Fruit fly (Drosophila melanogaster) whole organism, prepupa: ENCODE measurements around the gene Hex-A.
A peak's percentile ranks its signal among the peaks of the same experiment; 100 is the strongest.

Source experiments
- Blimp-1 ChIP-seq: fragments of 200-800 bp; sonication (Bioruptor generic); optimal IDR thresholded peaks from 3 replicates; lab custom pipeline; 2017; ENCODE audit warnings: missing biosample characterization, missing genetic modification characterization, mild to moderate bottlenecking, moderate library complexity, missing genetic modification reagents
- CG11762 ChIP-seq: fragments of 200-800 bp; sonication (Bioruptor generic); optimal IDR thresholded peaks from 3 replicates; lab custom pipeline; 2016; ENCODE audit warnings: missing biosample characterization, missing genetic modification characterization; ENCODE audit not compliant: insufficient read depth
- CG11902 ChIP-seq: fragments of 200-800 bp; sonication (Bioruptor generic); optimal IDR thresholded peaks from 3 replicates; lab custom pipeline; 2016; ENCODE audit warnings: missing biosample characterization, missing genetic modification characterization
- CG15336 ChIP-seq: fragments of 200-800 bp; sonication (Bioruptor generic); IDR thresholded peaks from 2 replicates; pipeline ENCODE4 v1.3.6; 2022; ENCODE audit warnings: missing biosample characterization, missing genetic modification characterization
- CG1621 ChIP-seq: fragments of 200-800 bp; sonication (Bioruptor generic); optimal IDR thresholded peaks from 3 replicates; lab custom pipeline; 2018; ENCODE audit warnings: missing biosample characterization, mild to moderate bottlenecking, missing genetic modification characterization
- CG16779 ChIP-seq: fragments of 200-800 bp; sonication (Bioruptor generic); optimal IDR thresholded peaks from 3 replicates; lab custom pipeline; 2017; ENCODE audit warnings: missing biosample characterization, mild to moderate bottlenecking, missing genetic modification characterization
- CG31627 ChIP-seq: fragments of 200-800 bp; sonication (Bioruptor generic); optimal IDR thresholded peaks from 3 replicates; lab custom pipeline; 2016; ENCODE audit warnings: missing biosample characterization, missing genetic modification characterization
- CG3919 ChIP-seq: fragments of 200-800 bp; sonication (Bioruptor generic); optimal IDR thresholded peaks from 3 replicates; lab custom pipeline; 2016; ENCODE audit warnings: missing biosample characterization, missing genetic modification characterization
- CG6276 ChIP-seq: fragments of 200-800 bp; sonication (Bioruptor generic); optimal IDR thresholded peaks from 2 replicates; lab custom pipeline; 2017; ENCODE audit warnings: missing biosample characterization, mild to moderate bottlenecking, missing genetic modification characterization
- CG6808 ChIP-seq: fragments of 200-800 bp; sonication (Bioruptor generic); optimal IDR thresholded peaks from 3 replicates; lab custom pipeline; 2017; ENCODE audit warnings: missing biosample characterization, missing genetic modification characterization, mild to moderate bottlenecking, moderate library complexity, missing genetic modification reagents
- CG7368 ChIP-seq: fragments of 200-800 bp; sonication (Bioruptor generic); optimal IDR thresholded peaks from 3 replicates; lab custom pipeline; 2016; ENCODE audit warnings: missing biosample characterization, missing genetic modification characterization
- CG8119 ChIP-seq: fragments of 200-800 bp; sonication (Bioruptor generic); IDR thresholded peaks from 3 replicates; pipeline ENCODE4 v1.3.6; 2022; ENCODE audit warnings: missing biosample characterization, missing genetic modification characterization
- CG8319 ChIP-seq: fragments of 200-800 bp; sonication (Bioruptor generic); optimal IDR thresholded peaks from 3 replicates; lab custom pipeline; 2016; ENCODE audit warnings: missing biosample characterization, missing genetic modification characterization
- CG8632 ChIP-seq: fragments of 200-800 bp; sonication (Bioruptor generic); optimal IDR thresholded peaks from 3 replicates; lab custom pipeline; 2016; ENCODE audit warnings: missing biosample characterization, missing genetic modification characterization
- CG9139 ChIP-seq: fragments of 200-800 bp; sonication (Bioruptor generic); optimal IDR thresholded peaks from 3 replicates; lab custom pipeline; 2017; ENCODE audit warnings: missing biosample characterization, mild to moderate bottlenecking, missing genetic modification characterization
- Eip78C ChIP-seq: fragments of 200-800 bp; sonication (Bioruptor generic); peaks from one replicate; lab custom pipeline; 2016; ENCODE audit warnings: missing biosample characterization, missing genetic modification characterization
- Eip93F ChIP-seq: fragments of 200-800 bp; sonication (Bioruptor generic); optimal IDR thresholded peaks from 2 replicates; lab custom pipeline; 2016; ENCODE audit warnings: missing biosample characterization, mild to moderate bottlenecking, missing genetic modification characterization
- Ets21C ChIP-seq: fragments of 200-800 bp; sonication (Bioruptor generic); optimal IDR thresholded peaks from 3 replicates; lab custom pipeline; 2016; ENCODE audit warnings: missing biosample characterization, missing genetic modification characterization
- Ets96B ChIP-seq: fragments of 200-800 bp; optimal IDR thresholded peaks from 2 replicates; lab custom pipeline; 2019; ENCODE audit warnings: missing biosample characterization, mild to moderate bottlenecking, missing genetic modification characterization, moderate library complexity
- Hr39 ChIP-seq: fragments of 200-800 bp; sonication (Bioruptor generic); optimal IDR thresholded peaks from 2 replicates; lab custom pipeline; 2016; ENCODE audit warnings: missing biosample characterization, missing genetic modification characterization
- Met ChIP-seq: fragments of 200-800 bp; sonication (Bioruptor generic); optimal IDR thresholded peaks from 3 replicates; lab custom pipeline; 2016; ENCODE audit warnings: missing biosample characterization, missing genetic modification characterization
- Smox ChIP-seq: fragments of 200-800 bp; sonication (Bioruptor generic); optimal IDR thresholded peaks from 3 replicates; lab custom pipeline; 2016; ENCODE audit warnings: missing biosample characterization, missing genetic modification characterization
- Sox102F ChIP-seq: fragments of 200-800 bp; sonication (Bioruptor generic); optimal IDR thresholded peaks from 2 replicates; lab custom pipeline; 2016; ENCODE audit warnings: missing biosample characterization, mild to moderate bottlenecking, missing genetic modification characterization
- Sox14 ChIP-seq: fragments of 200-800 bp; sonication (Bioruptor generic); optimal IDR thresholded peaks from 3 replicates; lab custom pipeline; 2016; ENCODE audit warnings: missing biosample characterization, missing genetic modification characterization
- achi ChIP-seq: fragments of 200-800 bp; sonication (Bioruptor generic); optimal IDR thresholded peaks from 3 replicates; lab custom pipeline; 2016; ENCODE audit warnings: missing biosample characterization, missing genetic modification characterization
- cyc ChIP-seq: fragments of 200-800 bp; sonication (Bioruptor generic); optimal IDR thresholded peaks from 3 replicates; lab custom pipeline; 2016; ENCODE audit warnings: missing biosample characterization, missing genetic modification characterization
- eg ChIP-seq: fragments of 200-800 bp; sonication (Bioruptor generic); IDR thresholded peaks from 3 replicates; pipeline ENCODE4 v1.3.6; 2022; ENCODE audit warnings: missing biosample characterization, missing genetic modification characterization
- esn ChIP-seq: fragments of 200-800 bp; sonication (Bioruptor generic); optimal IDR thresholded peaks from 2 replicates; lab custom pipeline; 2016; ENCODE audit warnings: missing biosample characterization, mild to moderate bottlenecking, missing genetic modification characterization, moderate library complexity
- fd59A ChIP-seq: fragments of 200-800 bp; sonication (Bioruptor generic); optimal IDR thresholded peaks from 2 replicates; lab custom pipeline; 2017; ENCODE audit warnings: missing biosample characterization, mild to moderate bottlenecking, missing genetic modification characterization, missing genetic modification reagents
- fkh ChIP-seq: fragments of 200-800 bp; sonication (Bioruptor generic); optimal IDR thresholded peaks from 3 replicates; lab custom pipeline; 2017; ENCODE audit warnings: missing biosample characterization, mild to moderate bottlenecking, missing genetic modification characterization, moderate library complexity
- lz ChIP-seq: fragments of 200-800 bp; sonication (Bioruptor generic); optimal IDR thresholded peaks from 3 replicates; lab custom pipeline; 2016; ENCODE audit warnings: missing biosample characterization, missing genetic modification characterization
- net ChIP-seq: fragments of 200-800 bp; sonication (Bioruptor generic); optimal IDR thresholded peaks from 3 replicates; lab custom pipeline; 2016; ENCODE audit warnings: missing biosample characterization, missing genetic modification characterization
- salr ChIP-seq, 2 experiments: fragments of 200-800 bp; sonication (Bioruptor generic); optimal IDR thresholded peaks; 3 replicates each; lab custom pipeline; 2016 to 2018; ENCODE audit warnings: missing biosample characterization in 2 of 2, missing genetic modification characterization in 2 of 2, mild to moderate bottlenecking in 1 of 2
- spab ChIP-seq: fragments of 200-800 bp; sonication (Bioruptor generic); optimal IDR thresholded peaks from 2 replicates; lab custom pipeline; 2017; ENCODE audit warnings: missing biosample characterization, mild to moderate bottlenecking, missing genetic modification characterization, missing genetic modification reagents
- ss ChIP-seq, 2 experiments: fragments of 200-800 bp; sonication (Bioruptor generic); optimal IDR thresholded peaks; 2 replicates in 1 of 2; 3 replicates in 1 of 2; lab custom pipeline; 2017 to 2018; ENCODE audit warnings: mild to moderate bottlenecking in 2 of 2, missing biosample characterization in 2 of 2, missing genetic modification characterization in 2 of 2, moderate library complexity in 1 of 2
- svp ChIP-seq: fragments of 200-800 bp; sonication (Bioruptor generic); peaks from one replicate; lab custom pipeline; 2016; ENCODE audit warnings: missing biosample characterization, missing genetic modification characterization
- topi ChIP-seq: fragments of 200-800 bp; sonication (Bioruptor generic); optimal IDR thresholded peaks from 3 replicates; lab custom pipeline; 2016; ENCODE audit warnings: missing biosample characterization, missing genetic modification characterization
- vri ChIP-seq: fragments of 200-800 bp; sonication (Bioruptor generic); optimal IDR thresholded peaks from 3 replicates; lab custom pipeline; 2016; ENCODE audit warnings: missing biosample characterization, mild to moderate bottlenecking, missing genetic modification characterization

Hex-A gene

DNA sequence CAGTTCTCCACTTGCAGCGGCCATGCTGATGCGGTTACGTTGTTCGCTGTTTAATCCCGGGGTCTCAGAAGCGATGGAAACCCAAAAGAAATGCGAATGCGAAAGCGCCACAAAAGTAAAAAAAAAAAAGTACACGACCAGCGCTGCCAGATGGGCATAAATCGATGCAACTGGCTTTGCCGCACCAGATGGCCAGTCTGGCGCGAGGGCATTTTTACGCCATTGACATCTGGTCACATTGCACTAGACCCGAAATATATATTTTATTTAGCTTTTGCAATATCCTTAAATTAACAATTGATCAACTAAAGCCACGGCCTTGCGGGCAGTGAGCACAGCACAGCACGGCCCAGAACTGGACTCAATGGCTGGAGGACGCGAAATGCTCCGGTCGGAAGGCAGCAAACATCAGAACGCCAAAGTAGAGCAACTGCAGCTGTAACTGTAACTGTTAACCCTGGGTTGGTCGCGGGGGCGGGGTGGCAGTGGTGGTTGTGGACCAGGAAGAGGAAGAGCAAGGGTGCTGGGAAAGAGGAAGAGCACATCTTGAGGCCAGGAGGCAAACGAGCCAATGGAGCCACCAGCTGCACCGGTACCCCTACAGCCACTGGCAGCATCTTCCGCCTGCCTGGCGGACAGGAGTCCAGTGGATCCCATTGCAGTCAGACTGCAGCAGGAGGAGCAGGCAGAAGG, 23.4 kb downstream of the Hex-A start, which contains the start of the genes LysRS and Hecw:
Gene LysRS, minus strand, starts transcription at position 158 of the 693 bp plus-strand sequence.
Gene Hecw, plus strand, starts transcription at position 220 of the 693 bp plus-strand sequence.
- TF ChIP-seq net (GFP tag; lab: Kevin White, UChicago) (no peak), CG31627 (GFP tag; lab: Kevin White, UChicago) (peak; percentile 7), Blimp-1 (no peak), CG15336 (GFP tag; lab: Robert Waterston, UW) (peak; percentile 36; the same call in 1 of the 2 replicates), fd59A (GFP tag; lab: Kevin White, UChicago) (no peak), Eip78C (GFP tag; lab: Kevin White, UChicago) (peak; percentile 40), esn (GFP tag; lab: Kevin White, UChicago) (peak; percentile 2), Met (no peak)

DNA sequence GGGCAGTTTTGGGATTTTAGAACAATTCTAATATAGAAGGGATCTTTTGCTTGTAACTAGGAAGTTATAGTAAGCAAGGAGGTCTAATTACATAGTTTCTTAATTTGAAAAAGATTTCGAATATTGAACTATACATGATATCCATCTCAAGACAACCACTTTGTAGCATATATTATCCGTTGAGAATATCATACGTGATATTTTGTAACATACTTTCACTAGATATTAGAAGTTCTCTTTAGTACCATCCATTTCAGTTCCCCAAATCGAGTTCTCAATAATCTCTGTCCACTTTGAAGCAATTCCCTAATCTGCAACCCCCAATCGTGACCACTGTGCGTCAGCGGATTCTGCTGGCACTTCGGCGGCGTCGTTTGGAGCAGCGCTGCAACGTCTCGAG, 30.0 kb downstream of the Hex-A start:
- TF ChIP-seq spab (GFP tag; lab: Kevin White, UChicago) (no peak), vri (no peak), svp (GFP tag; lab: Kevin White, UChicago) (peak; percentile 72), CG31627 (GFP tag; lab: Kevin White, UChicago) (peak; percentile 37), Eip78C (GFP tag; lab: Kevin White, UChicago) (peak; percentile 82), salr (GFP tag; optimal IDR thresholded peaks at IDR 0.05; lab: Kevin White, UChicago) (no peak), esn (GFP tag; lab: Kevin White, UChicago) (peak; percentile 52), CG3919 (no peak), topi (GFP tag; lab: Kevin White, UChicago) (peak; percentile 37), lz (peak; percentile 39), Met (peak; percentile 22), Hr39 (GFP tag; lab: Kevin White, UChicago) (peak; percentile 31), cyc (GFP tag; lab: Kevin White, UChicago) (peak; percentile 16)

DNA sequence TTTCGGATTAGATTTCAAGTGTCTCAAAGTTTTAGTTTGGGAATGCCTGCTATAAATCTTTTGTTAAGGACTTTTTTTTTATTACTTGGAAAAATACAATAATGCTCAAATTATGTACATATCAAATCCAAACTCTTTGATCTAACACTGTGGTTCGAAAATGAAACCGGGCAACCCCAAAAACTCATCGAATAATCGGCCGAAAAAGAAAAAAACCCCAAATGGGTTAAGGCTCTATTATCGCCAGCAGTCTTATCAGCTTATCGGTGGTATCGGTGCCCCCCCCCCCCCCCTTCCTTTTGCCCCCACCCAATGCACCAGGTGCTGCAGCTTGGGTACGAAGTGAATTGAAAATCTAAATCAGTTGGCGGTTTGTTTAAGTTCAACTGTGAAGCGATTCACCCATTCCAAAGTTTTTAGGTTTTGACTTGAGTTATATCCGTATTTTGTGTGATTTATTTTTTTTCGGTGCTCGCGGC, 32.2 kb downstream of the Hex-A start:
- TF ChIP-seq CG1621 (tag; lab: Kevin White, UChicago) (no peak), CG8319 (GFP tag; lab: Kevin White, UChicago) (no peak), CG31627 (GFP tag; lab: Kevin White, UChicago) (no peak), CG11902 (GFP tag; lab: Kevin White, UChicago) (no peak), Blimp-1 (no peak), Sox102F (GFP tag; lab: Kevin White, UChicago) (no peak), Ets21C (no peak), CG15336 (GFP tag; lab: Robert Waterston, UW) (no peak), CG6276 (GFP tag; lab: Kevin White, UChicago) (no peak)

DNA sequence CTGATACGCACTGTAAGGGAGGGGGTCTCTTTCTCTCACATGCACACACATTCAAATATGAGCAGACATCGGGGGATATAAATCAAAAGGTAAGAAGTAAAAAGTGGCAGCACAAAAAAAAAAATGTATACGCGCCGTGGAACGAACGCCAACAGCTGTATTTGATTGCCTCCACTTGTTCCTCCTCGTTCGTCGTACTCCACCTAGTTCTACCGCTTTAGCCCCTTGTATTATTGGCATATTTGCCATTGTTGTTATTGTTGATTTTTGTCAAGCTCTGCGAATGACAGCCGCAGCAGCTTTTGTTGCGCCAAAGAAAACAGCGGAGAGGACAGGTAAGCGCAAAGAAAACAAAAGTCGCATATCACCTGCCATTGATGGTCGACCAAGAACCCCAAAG, 51.4 kb downstream of the Hex-A start:
- TF ChIP-seq CG9139 (GFP tag; lab: Kevin White, UChicago) (no peak), CG7368 (no peak), Sox14 (peak; percentile 12), ss (GFP tag; optimal IDR thresholded peaks at IDR 0.05; lab: Kevin White, UChicago) (peak; percentile 24 to 29), CG6808 (GFP tag; lab: Kevin White, UChicago) (peak; percentile 0), esn (GFP tag; lab: Kevin White, UChicago) (peak; percentile 31), fkh (GFP tag; lab: Kevin White, UChicago) (peak; percentile 53), vri (peak; percentile 11), Eip78C (GFP tag; lab: Kevin White, UChicago) (peak; percentile 65)

DNA sequence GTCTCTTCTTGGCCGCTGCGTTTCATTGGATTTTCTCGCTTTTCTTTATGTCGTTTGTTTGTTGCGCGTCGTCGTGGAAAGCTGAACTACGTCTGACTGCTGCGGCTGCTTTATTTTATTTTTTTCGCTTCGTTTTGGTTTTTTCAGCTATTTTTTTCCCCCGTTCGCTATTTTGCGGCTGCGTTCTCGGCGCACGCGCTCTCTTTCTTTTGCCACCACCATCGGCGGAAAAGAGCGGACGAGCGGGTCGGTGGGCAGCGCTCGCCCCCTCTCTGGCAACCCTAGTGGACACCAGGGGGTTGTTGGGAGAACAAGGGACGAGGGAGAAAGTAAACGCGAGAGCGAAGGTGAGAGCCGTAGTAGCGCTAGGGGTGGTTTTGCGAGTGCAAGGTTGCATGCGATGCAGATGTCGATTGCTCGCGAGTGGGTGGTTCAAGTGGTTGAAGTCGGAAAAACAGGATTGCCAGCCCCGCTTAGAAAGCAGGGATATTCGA, 53.5 kb downstream of the Hex-A start:
- TF ChIP-seq CG8119 (GFP tag; lab: Robert Waterston, UW) (peak; percentile 54; the same call in 2 of the 3 replicates), eg (GFP tag; lab: Robert Waterston, UW) (peak; percentile 61; the same call in 2 of the 3 replicates), esn (GFP tag; lab: Kevin White, UChicago) (no peak), CG15336 (GFP tag; lab: Robert Waterston, UW) (peak; percentile 19; the same call in 1 of the 2 replicates), CG11762 (GFP tag; lab: Kevin White, UChicago) (no peak), salr (GFP tag; optimal IDR thresholded peaks at IDR 0.05; lab: Kevin White, UChicago) (peak in 1 of 2 experiments; percentile 4), CG8632 (GFP tag; lab: Kevin White, UChicago) (no peak), Ets96B (tag; lab: Kevin White, UChicago) (no peak), svp (GFP tag; lab: Kevin White, UChicago) (no peak), Met (no peak), Eip93F (GFP tag; lab: Kevin White, UChicago) (no peak), CG6276 (GFP tag; lab: Kevin White, UChicago) (peak; percentile 53), Smox (no peak), CG16779 (tag; lab: Kevin White, UChicago) (no peak), topi (GFP tag; lab: Kevin White, UChicago) (no peak), achi (no peak), Eip78C (GFP tag; lab: Kevin White, UChicago) (no peak), Sox14 (no peak)
